Worm (Caenorhabditis elegans): ENCODE data around the gene srh-209.

- TF ChIP-seq fkh-10 (GFP tag; optimal IDR thresholded peaks at IDR 0.05) (no peak), jun-1 (tag; optimal IDR thresholded peaks at IDR 0.05) (no peak), pqm-1 (tag; optimal IDR thresholded peaks at IDR 0.05) (no peak), ZK546.5 (tag; optimal IDR thresholded peaks at IDR 0.05) (no peak), egl-27 (tag; optimal IDR thresholded peaks at IDR 0.05) (no peak), pha-4 (tag; optimal IDR thresholded peaks at IDR 0.05) (no peak), unc-39 (tag; optimal IDR thresholded peaks at IDR 0.05) (no peak), unc-62 (GFP tag; optimal IDR thresholded peaks at IDR 0.05) (no peak), aly-2 (tag; optimal IDR thresholded peaks at IDR 0.05) (no peak), nhr-23 (tag; optimal IDR thresholded peaks at IDR 0.05) (no peak), nhr-76 (tag; optimal IDR thresholded peaks at IDR 0.05) (no peak), fos-1 (tag; optimal IDR thresholded peaks at IDR 0.05) (no peak)
Measured at ce11 chrV:18371028-18371427, 33.6 kb downstream of the srh-209 start.

All from whole organism, L3 larva.